Worm (Caenorhabditis elegans): Measurements from ENCODE around the gene ZK546.19.

DNA sequence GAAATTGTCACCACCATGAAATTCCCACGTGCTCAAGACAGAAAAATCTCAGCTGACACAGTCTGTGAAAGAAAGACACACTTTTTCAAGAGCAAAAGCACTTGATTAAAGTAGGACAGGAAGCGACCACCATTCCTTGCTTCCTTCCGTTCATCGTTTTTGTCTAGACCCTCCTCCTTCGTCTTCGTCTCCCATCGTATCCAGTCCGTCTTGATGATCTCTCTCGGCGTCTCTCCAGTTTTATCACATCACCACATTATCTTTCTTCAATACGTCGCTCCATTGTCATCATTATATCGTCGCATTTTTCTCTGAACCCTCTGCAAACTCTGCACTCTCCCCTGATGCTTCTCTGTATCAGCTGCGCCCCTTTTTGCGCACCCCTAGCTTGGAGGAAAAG is 33.4 kb upstream of the ZK546.19 start:
- no peak for TF ChIP-seq dao-5 (tag; optimal IDR thresholded peaks at IDR 0.05)
- no peak for TF ChIP-seq him-1 (tag; optimal IDR thresholded peaks at IDR 0.05)
